Worm (Caenorhabditis elegans) whole organism, L3 larva: ENCODE data around the gene lys-4.

ENCODE experiments used
- ZK546.5 ChIP-seq: sonication (generic microtip); optimal IDR thresholded peaks from 2 replicates; lab custom pipeline; 2017; ENCODE audit warnings: missing biosample characterization, missing genetic modification characterization
- aly-2 ChIP-seq: fragments of 150-350 bp; optimal IDR thresholded peaks from 2 replicates; lab custom pipeline; 2014; ENCODE audit warnings: missing biosample characterization, missing genetic modification characterization
- ama-1 ChIP-seq: fragments of 150-350 bp; optimal IDR thresholded peaks from 2 replicates; lab custom pipeline; 2018
- ceh-16 ChIP-seq: sonication (generic microtip); optimal IDR thresholded peaks from 2 replicates; lab custom pipeline; 2017; ENCODE audit warnings: missing biosample characterization, missing genetic modification characterization
- ceh-28 ChIP-seq: fragments of 150-350 bp; optimal IDR thresholded peaks from 2 replicates; lab custom pipeline; 2014; ENCODE audit warnings: missing biosample characterization, missing genetic modification reagents, missing genetic modification characterization
- ceh-82 ChIP-seq: fragments of 150-350 bp; optimal IDR thresholded peaks from 2 replicates; lab custom pipeline; 2014; ENCODE audit warnings: missing biosample characterization, missing genetic modification characterization
- ceh-9 ChIP-seq: sonication (generic microtip); optimal IDR thresholded peaks from 2 replicates; lab custom pipeline; 2018; ENCODE audit warnings: missing biosample characterization, missing genetic modification characterization
- daf-12 ChIP-seq: fragments of 150-350 bp; optimal IDR thresholded peaks from 2 replicates; lab custom pipeline; 2014; ENCODE audit warnings: missing biosample characterization, missing genetic modification reagents, missing genetic modification characterization
- egl-27 ChIP-seq: sonication (generic microtip); optimal IDR thresholded peaks from 4 replicates; lab custom pipeline; 2017; ENCODE audit warnings: missing biosample characterization, missing genetic modification reagents, missing genetic modification characterization
- elt-1 ChIP-seq: fragments of 150-350 bp; optimal IDR thresholded peaks from 2 replicates; lab custom pipeline; 2014; ENCODE audit warnings: missing biosample characterization, missing genetic modification characterization
- elt-2 ChIP-seq: sonication (generic microtip); optimal IDR thresholded peaks from 2 replicates; lab custom pipeline; 2016; ENCODE audit warnings: missing genetic modification reagents, mild to moderate bottlenecking, missing genetic modification characterization, missing compliant biosample characterization
- fkh-10 ChIP-seq: sonication (generic microtip); optimal IDR thresholded peaks from 2 replicates; lab custom pipeline; 2017; ENCODE audit warnings: missing biosample characterization, missing genetic modification reagents, missing genetic modification characterization
- fkh-2 ChIP-seq: fragments of 150-350 bp; optimal IDR thresholded peaks from 2 replicates; lab custom pipeline; 2014; ENCODE audit warnings: missing biosample characterization, missing genetic modification reagents, missing genetic modification characterization
- hmg-11 ChIP-seq: sonication (generic microtip); optimal IDR thresholded peaks from 2 replicates; lab custom pipeline; 2016; ENCODE audit warnings: missing genetic modification characterization, missing compliant biosample characterization
- mdl-1 ChIP-seq: fragments of 150-350 bp; optimal IDR thresholded peaks from 2 replicates; lab custom pipeline; 2014; ENCODE audit warnings: missing biosample characterization, missing genetic modification characterization
- mml-1 ChIP-seq: fragments of 150-350 bp; sonication (generic microtip); optimal IDR thresholded peaks from 3 replicates; lab custom pipeline; 2014; ENCODE audit warnings: missing biosample characterization, missing genetic modification characterization
- nfya-1 ChIP-seq: sonication (generic microtip); optimal IDR thresholded peaks from 2 replicates; lab custom pipeline; 2017; ENCODE audit warnings: missing genetic modification characterization, mild to moderate bottlenecking, missing compliant biosample characterization, antibody characterized with exemption, moderate library complexity; ENCODE audit not compliant: insufficient read depth
- nhr-11 ChIP-seq: fragments of 150-350 bp; optimal IDR thresholded peaks from 2 replicates; lab custom pipeline; 2014; ENCODE audit warnings: missing biosample characterization, missing genetic modification characterization
- nhr-12 ChIP-seq: fragments of 150-350 bp; optimal IDR thresholded peaks from 2 replicates; lab custom pipeline; 2014; ENCODE audit warnings: missing biosample characterization, missing genetic modification characterization
- nhr-23 ChIP-seq: fragments of 150-350 bp; optimal IDR thresholded peaks from 2 replicates; lab custom pipeline; 2014; ENCODE audit warnings: missing biosample characterization, missing genetic modification reagents, missing genetic modification characterization
- nhr-237 ChIP-seq: fragments of 150-350 bp; optimal IDR thresholded peaks from 2 replicates; lab custom pipeline; 2014; ENCODE audit warnings: missing biosample characterization, missing genetic modification characterization
- nhr-43 ChIP-seq: sonication (generic microtip); optimal IDR thresholded peaks from 2 replicates; lab custom pipeline; 2016; ENCODE audit warnings: mild to moderate bottlenecking, missing genetic modification characterization, missing compliant biosample characterization; ENCODE audit not compliant: poor library complexity, severe bottlenecking
- nhr-67 ChIP-seq: fragments of 150-350 bp; optimal IDR thresholded peaks from 2 replicates; lab custom pipeline; 2014; ENCODE audit warnings: missing biosample characterization, missing genetic modification characterization
- nhr-77 ChIP-seq: fragments of 150-350 bp; optimal IDR thresholded peaks from 2 replicates; lab custom pipeline; 2014; ENCODE audit warnings: missing biosample characterization, missing genetic modification characterization
- pha-4 ChIP-seq: fragments of 150-350 bp; optimal IDR thresholded peaks from 2 replicates; lab custom pipeline; 2014; ENCODE audit warnings: missing biosample characterization, missing genetic modification reagents, missing genetic modification characterization
- pqm-1 ChIP-seq: fragments of 150-350 bp; optimal IDR thresholded peaks from 2 replicates; lab custom pipeline; 2017; ENCODE audit warnings: missing biosample characterization, missing genetic modification characterization, inconsistent platforms
- sea-2 ChIP-seq: fragments of 150-350 bp; sonication (generic microtip); optimal IDR thresholded peaks from 4 replicates; lab custom pipeline; 2014; ENCODE audit warnings: missing biosample characterization, missing genetic modification reagents, missing genetic modification characterization
- skn-1 ChIP-seq: fragments of 150-350 bp; optimal IDR thresholded peaks from 2 replicates; lab custom pipeline; 2014; ENCODE audit warnings: missing biosample characterization, missing genetic modification characterization
- snpc-4 ChIP-seq: fragments of 150-350 bp; optimal IDR thresholded peaks from 2 replicates; lab custom pipeline; 2014; ENCODE audit warnings: missing biosample characterization, missing genetic modification characterization
- tbx-2 ChIP-seq: sonication (generic microtip); optimal IDR thresholded peaks from 2 replicates; lab custom pipeline; 2016; ENCODE audit warnings: mild to moderate bottlenecking, missing genetic modification characterization, missing compliant biosample characterization
- unc-39 ChIP-seq: sonication (generic microtip); optimal IDR thresholded peaks from 4 replicates; lab custom pipeline; 2017; ENCODE audit warnings: missing biosample characterization, missing genetic modification characterization
- unc-62 ChIP-seq: fragments of 150-350 bp; sonication (generic microtip); optimal IDR thresholded peaks from 4 replicates; lab custom pipeline; 2014; ENCODE audit warnings: missing biosample characterization, missing genetic modification reagents, missing genetic modification characterization
- zag-1 ChIP-seq: fragments of 150-350 bp; optimal IDR thresholded peaks from 2 replicates; lab custom pipeline; 2014; ENCODE audit warnings: missing biosample characterization, missing genetic modification characterization
- ztf-11 ChIP-seq: fragments of 150-350 bp; optimal IDR thresholded peaks from 2 replicates; lab custom pipeline; 2014; ENCODE audit warnings: missing biosample characterization, missing genetic modification characterization

The lys-4 gene

ce11 chrIV:11623060-11623459, at the start of gene lys-4:
TSS of gene lys-4 (minus strand) at chrIV:11623174.
- TF ChIP-seq pqm-1 (tag; lab: Kevin White, UChicago): peak; percentile 75
- TF ChIP-seq elt-2: peak; percentile 82
- no peak for TF ChIP-seq snpc-4 (tag; lab: Kevin White, UChicago)
- TF ChIP-seq, all 47 proteins: peak for 2

- TF ChIP-seq ztf-11 (tag; lab: Kevin White, UChicago) (no peak), nhr-67 (tag; lab: Kevin White, UChicago) (no peak), pqm-1 (tag; lab: Kevin White, UChicago) (no peak), nhr-77 (tag; lab: Kevin White, UChicago) (no peak), nhr-23 (tag; lab: Kevin White, UChicago) (no peak), ceh-16 (tag; lab: Kevin White, UChicago) (no peak), unc-62 (GFP tag; lab: Kevin White, UChicago) (no peak), unc-39 (tag; lab: Kevin White, UChicago) (no peak)
Observed at ce11 chrIV:11668001-11668400, 45.0 kb upstream of the lys-4 start, which contains the start of gene atg-4.2. TSS of gene atg-4.2 (plus strand) at chrIV:11668024.

ce11 chrIV:11665010-11665409, 42.0 kb upstream of the lys-4 start, which contains the start of gene ZK809.9:
TSS of gene ZK809.9 (plus strand) at chrIV:11665310.
- no peak for TF ChIP-seq skn-1 (tag; lab: Kevin White, UChicago)
- no peak for TF ChIP-seq nfya-1 (tag; lab: Kevin White, UChicago)
- TF ChIP-seq daf-12 (tag; lab: Kevin White, UChicago): no peak
- no peak for TF ChIP-seq mml-1 (tag; lab: Kevin White, UChicago)
- TF ChIP-seq ZK546.5 (tag; lab: Kevin White, UChicago): no peak
- TF ChIP-seq tbx-2 (tag; lab: Kevin White, UChicago): no peak
- no peak for TF ChIP-seq ztf-11 (tag; lab: Kevin White, UChicago)
- TF ChIP-seq pqm-1 (tag; lab: Kevin White, UChicago): no peak
- no peak for TF ChIP-seq fkh-2 (tag; lab: Kevin White, UChicago)
- no peak for TF ChIP-seq nhr-67 (tag; lab: Kevin White, UChicago)
- TF ChIP-seq zag-1 (tag; lab: Kevin White, UChicago): no peak
- no peak for TF ChIP-seq pha-4 (tag; lab: Kevin White, UChicago)
- TF ChIP-seq ceh-82: no peak
- TF ChIP-seq nhr-12 (tag; lab: Kevin White, UChicago): no peak
- TF ChIP-seq nhr-11: no peak
- no peak for TF ChIP-seq nhr-237 (tag; lab: Kevin White, UChicago)

ce11 chrIV:11659794-11660312, 36.9 kb upstream of the lys-4 start, which contains the start of gene ZK792.1:
TSS of gene ZK792.1 (plus strand) at chrIV:11659844.
- TF ChIP-seq mdl-1 (tag; lab: Kevin White, UChicago): no peak
- TF ChIP-seq nhr-12 (tag; lab: Kevin White, UChicago): no peak
- no peak for TF ChIP-seq aly-2 (tag; lab: Kevin White, UChicago)

- peak; percentile 20 for TF ChIP-seq nfya-1 (tag; lab: Kevin White, UChicago)
- TF ChIP-seq elt-1 (tag; lab: Kevin White, UChicago): no peak
- peak; percentile 34 for TF ChIP-seq hmg-11 (tag; lab: Kevin White, UChicago)
Observed at ce11 chrIV:11656144-11656780, 33.3 kb upstream of the lys-4 start, which contains the start of gene ZK809.5. TSS of gene ZK809.5 (plus strand) at chrIV:11656730.

- TF ChIP-seq daf-12 (tag; lab: Kevin White, UChicago) (no peak), egl-27 (tag; lab: Kevin White, UChicago) (no peak), ZK546.5 (tag; lab: Kevin White, UChicago) (no peak), ama-1 (lab: Kevin White, UChicago) (no peak), nhr-11 (no peak), sea-2 (GFP tag; lab: Kevin White, UChicago) (no peak), mdl-1 (tag; lab: Kevin White, UChicago) (no peak), nhr-43 (tag; lab: Kevin White, UChicago) (no peak), elt-2 (no peak), fkh-10 (GFP tag; lab: Kevin White, UChicago) (no peak), ceh-28 (no peak), nhr-237 (tag; lab: Kevin White, UChicago) (no peak), unc-62 (GFP tag; lab: Kevin White, UChicago) (no peak), hmg-11 (tag; lab: Kevin White, UChicago) (no peak), skn-1 (tag; lab: Kevin White, UChicago) (no peak), nhr-12 (tag; lab: Kevin White, UChicago) (no peak), nhr-23 (tag; lab: Kevin White, UChicago) (no peak), ceh-9 (tag; lab: Kevin White, UChicago) (no peak), elt-1 (tag; lab: Kevin White, UChicago) (no peak)
Observed at ce11 chrIV:11655370-11655769, 32.4 kb upstream of the lys-4 start, which contains the start of gene ent-1. TSS of gene ent-1 (minus strand) at chrIV:11655470.
